Worm (Caenorhabditis elegans): ENCODE data around the gene ZK353.10.

ce11 chrIII:8400478-8400877 is 6.3 kb upstream of the ZK353.10 start:
- TF ChIP-seq ztf-23 (GFP tag; IDR thresholded peaks at IDR 0.05) (no peak), flt-1 (GFP tag; IDR thresholded peaks at IDR 0.05) (no peak), ztf-29 (GFP tag; IDR thresholded peaks at IDR 0.05) (no peak), ref-1 (GFP tag; conservative IDR thresholded peaks at IDR 0.05) (no peak), T22C8.4 (GFP tag; IDR thresholded peaks at IDR 0.05) (no peak)

Measured in whole organism, midembryonic.